Fruit fly (Drosophila melanogaster): ENCODE data around the gene Ccdc58.

The Ccdc58 gene

dm6 chr3L:19794203-19794802, 10.7 kb upstream of the Ccdc58 start (continued):
- peak; percentile 51 for TF ChIP-seq Rel (GFP tag; optimal IDR thresholded peaks at IDR 0.05)
- peak; percentile 35 for TF ChIP-seq Rel (tag; optimal IDR thresholded peaks at IDR 0.05)
- no peak for TF ChIP-seq Abd-B (GFP tag; optimal IDR thresholded peaks at IDR 0.05)
- TF ChIP-seq dsf (GFP tag; optimal IDR thresholded peaks at IDR 0.05; ENCODE audit: borderline replicate concordance): peak; percentile 33
- peak; percentile 84 for TF ChIP-seq Hr83 (GFP tag; optimal IDR thresholded peaks at IDR 0.05; ENCODE audit: poor library complexity, severe bottlenecking)
- no peak for TF ChIP-seq tai (GFP tag; optimal IDR thresholded peaks at IDR 0.05)
- no peak for TF ChIP-seq br (GFP tag; optimal IDR thresholded peaks at IDR 0.05)
- peak; percentile 15 for TF ChIP-seq Dif (GFP tag; optimal IDR thresholded peaks at IDR 0.05; ENCODE audit: partially characterized antibody)
- TF ChIP-seq dmrt93B (GFP tag; optimal IDR thresholded peaks at IDR 0.05): no peak
- peak; percentile 71 for TF ChIP-seq CG9705 (GFP tag; optimal IDR thresholded peaks at IDR 0.05)
- no peak for TF ChIP-seq Hnf4 (GFP tag; optimal IDR thresholded peaks at IDR 0.05)
- no peak for TF ChIP-seq GATAd (GFP tag; optimal IDR thresholded peaks at IDR 0.05)
- TF ChIP-seq Hr78 (GFP tag; optimal IDR thresholded peaks at IDR 0.05): no peak
- TF ChIP-seq CrebA (GFP tag; optimal IDR thresholded peaks at IDR 0.05; ENCODE audit: borderline replicate concordance): no peak
- no peak for TF ChIP-seq Dfd (GFP tag; optimal IDR thresholded peaks at IDR 0.05)

DNA sequence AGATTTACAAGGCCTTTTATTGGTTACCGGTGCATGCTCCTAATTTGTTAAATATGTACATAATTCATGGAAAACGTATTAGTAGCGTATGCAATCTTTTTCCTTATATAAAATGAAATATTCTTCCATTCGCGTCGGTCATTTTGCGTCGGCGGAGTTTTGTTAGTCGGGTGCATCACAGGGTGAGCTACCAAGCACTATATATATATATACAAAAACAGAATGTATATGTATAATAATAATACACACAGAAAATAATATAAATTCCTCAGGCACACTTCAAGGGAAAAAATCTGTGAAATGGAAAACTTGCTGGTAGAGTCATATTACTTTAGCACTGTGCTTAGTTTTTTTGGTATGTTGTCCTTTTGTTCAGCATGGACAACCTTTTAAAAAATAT, 6.0 kb upstream of the Ccdc58 start, which contains the start of gene Ir76a:
Gene Ir76a (plus strand): TSS at position 301 of the 400 bp plus-strand sequence.
- TF ChIP-seq Hnf4 (GFP tag; optimal IDR thresholded peaks at IDR 0.05) (no peak), OdsH (GFP tag; optimal IDR thresholded peaks at IDR 0.05) (no peak), brk (GFP tag; optimal IDR thresholded peaks at IDR 0.05) (no peak), Dif (GFP tag; optimal IDR thresholded peaks at IDR 0.05; ENCODE audit: partially characterized antibody) (no peak), CrebA (GFP tag; optimal IDR thresholded peaks at IDR 0.05; ENCODE audit: borderline replicate concordance) (no peak), Hr78 (GFP tag; optimal IDR thresholded peaks at IDR 0.05) (no peak), Mio (GFP tag; optimal IDR thresholded peaks at IDR 0.05) (no peak), sage (GFP tag; optimal IDR thresholded peaks at IDR 0.05) (no peak), h (GFP tag; optimal IDR thresholded peaks at IDR 0.05) (no peak), dl (GFP tag; optimal IDR thresholded peaks at IDR 0.05; ENCODE audit: insufficient read depth in 1 of 2, partially characterized antibody in 2 of 2) (no peak)

- TF ChIP-seq N (GFP tag; optimal IDR thresholded peaks at IDR 0.05): no peak
- no peak for TF ChIP-seq HLH106 (tag; optimal IDR thresholded peaks at IDR 0.05)
- TF ChIP-seq ey (GFP tag; optimal IDR thresholded peaks at IDR 0.05): no peak
- no peak for TF ChIP-seq Jra (GFP tag; optimal IDR thresholded peaks at IDR 0.05)
- no peak for TF ChIP-seq sage (GFP tag; optimal IDR thresholded peaks at IDR 0.05)
- TF ChIP-seq rgr (GFP tag; optimal IDR thresholded peaks at IDR 0.05): no peak
- no peak for TF ChIP-seq br (GFP tag; optimal IDR thresholded peaks at IDR 0.05)
- TF ChIP-seq Abd-B (GFP tag; optimal IDR thresholded peaks at IDR 0.05): no peak
- no peak for TF ChIP-seq dmrt93B (GFP tag; optimal IDR thresholded peaks at IDR 0.05)
Measured at dm6 chr3L:19801105-19801504, 3.9 kb upstream of the Ccdc58 start, which contains the start of gene CG14102. Gene CG14102 (minus strand): TSS chr3L:19801291.

- TF ChIP-seq Mio (GFP tag; optimal IDR thresholded peaks at IDR 0.05): no peak
- TF ChIP-seq HLH106 (tag; optimal IDR thresholded peaks at IDR 0.05): no peak
- TF ChIP-seq fru (GFP tag; optimal IDR thresholded peaks at IDR 0.05): no peak
Measured at dm6 chr3L:19805895-19806294, 914 bp downstream of the Ccdc58 start, which contains the start of gene CG34116. Gene CG34116 (minus strand): TSS chr3L:19806036.

DNA sequence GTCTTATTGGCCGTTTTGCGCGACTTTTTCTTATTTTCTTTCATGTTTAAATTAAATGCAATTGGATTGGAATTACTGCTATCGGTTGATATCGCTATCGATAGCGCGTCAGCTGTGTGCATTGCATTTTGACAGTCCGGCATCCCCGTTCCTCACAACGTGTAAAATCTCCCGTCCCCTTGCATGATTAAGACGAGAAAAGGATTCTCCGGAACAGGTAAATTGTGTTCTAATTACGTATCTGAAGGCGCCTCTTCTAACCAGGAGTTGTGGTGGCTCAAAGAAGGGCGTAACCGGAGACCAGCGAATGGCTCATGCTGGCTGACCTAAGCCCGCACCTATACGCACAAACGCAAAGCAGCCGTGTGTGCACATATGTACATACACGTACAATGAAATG, 2.1 kb downstream of the Ccdc58 start, which contains the start of the genes CG14104 and Kap-alpha1:
Gene CG14104 (minus strand): TSS at position 97 of the 400 bp plus-strand sequence.
Gene Kap-alpha1 (plus strand): TSS at position 130 of the 400 bp plus-strand sequence.
- TF ChIP-seq rgr (GFP tag; optimal IDR thresholded peaks at IDR 0.05) (no peak), Hr83 (GFP tag; optimal IDR thresholded peaks at IDR 0.05; ENCODE audit: poor library complexity, severe bottlenecking) (no peak), Vsx2 (GFP tag; optimal IDR thresholded peaks at IDR 0.05; ENCODE audit: partially characterized antibody) (no peak), Dfd (GFP tag; optimal IDR thresholded peaks at IDR 0.05) (no peak), jim (GFP tag; optimal IDR thresholded peaks at IDR 0.05) (no peak), Jra (GFP tag; optimal IDR thresholded peaks at IDR 0.05) (no peak), Rel (GFP tag; optimal IDR thresholded peaks at IDR 0.05) (no peak), Rel (tag; optimal IDR thresholded peaks at IDR 0.05) (peak; percentile 28), CG9705 (GFP tag; optimal IDR thresholded peaks at IDR 0.05) (no peak), pan (optimal IDR thresholded peaks at IDR 0.05) (no peak), dsf (GFP tag; optimal IDR thresholded peaks at IDR 0.05; ENCODE audit: borderline replicate concordance) (no peak), psq (GFP tag; optimal IDR thresholded peaks at IDR 0.05) (no peak), Myc (optimal IDR thresholded peaks at IDR 0.05) (peak; percentile 11), sv (GFP tag; optimal IDR thresholded peaks at IDR 0.05) (no peak), sage (GFP tag; optimal IDR thresholded peaks at IDR 0.05) (no peak), N (GFP tag; optimal IDR thresholded peaks at IDR 0.05) (peak; percentile 47), woc (GFP tag; optimal IDR thresholded peaks at IDR 0.05) (no peak)

Data from whole organism, wandering third instar larva.